Fruit fly (Drosophila melanogaster) whole organism, wandering third instar larva: ENCODE data around the gene CG1847.

Source experiments
- CG32264 ChIP-seq: fragments of 200-800 bp; sonication (Bioruptor generic); optimal IDR thresholded peaks from 2 replicates; lab custom pipeline; 2016; ENCODE audit warnings: missing biosample characterization, missing genetic modification characterization
- Hr78 ChIP-seq: fragments of >200 bp; optimal IDR thresholded peaks from 2 replicates; lab custom pipeline; 2017; ENCODE audit warnings: missing biosample characterization, missing genetic modification characterization
- Mio ChIP-seq: sonication (Bioruptor generic); optimal IDR thresholded peaks from 2 replicates; lab custom pipeline; 2016; ENCODE audit warnings: missing biosample characterization, missing genetic modification characterization
- Myc ChIP-seq: fragments of >200 bp; optimal IDR thresholded peaks from 2 replicates; lab custom pipeline; 2017
- OdsH ChIP-seq: fragments of 200-800 bp; sonication (Bioruptor generic); optimal IDR thresholded peaks from 2 replicates; lab custom pipeline; 2016; ENCODE audit warnings: missing biosample characterization, mild to moderate bottlenecking, missing genetic modification characterization
- Sp1 ChIP-seq: fragments of 200-800 bp; sonication (Bioruptor generic); optimal IDR thresholded peaks from 3 replicates; lab custom pipeline; 2019; ENCODE audit warnings: missing biosample characterization, mild to moderate bottlenecking, missing genetic modification characterization, moderate library complexity
- Vsx2 ChIP-seq: fragments of 200-300, 225-300 bp; sonication (Bioruptor generic); optimal IDR thresholded peaks from 2 replicates; lab custom pipeline; 2018; ENCODE audit warnings: missing biosample characterization, missing genetic modification characterization; ENCODE audit not compliant: partially characterized antibody
- brk ChIP-seq: fragments of 200-800 bp; sonication (Bioruptor generic); optimal IDR thresholded peaks from 2 replicates; lab custom pipeline; 2016; ENCODE audit warnings: missing biosample characterization, mild to moderate bottlenecking, missing genetic modification characterization
- foxo ChIP-seq, 2 experiments: fragments of 200-800 bp; sonication (Bioruptor generic); optimal IDR thresholded peaks; 2 replicates in 1 of 2; 3 replicates in 1 of 2; lab custom pipeline; 2016 to 2017; ENCODE audit warnings: missing biosample characterization in 2 of 2, missing genetic modification characterization in 2 of 2
- fru ChIP-seq: fragments of 200-800 bp; sonication (Bioruptor generic); optimal IDR thresholded peaks from 3 replicates; lab custom pipeline; 2016; ENCODE audit warnings: missing biosample characterization, mild to moderate bottlenecking, missing genetic modification characterization
- h ChIP-seq: fragments of 200-800 bp; sonication (Bioruptor generic); optimal IDR thresholded peaks from 3 replicates; lab custom pipeline; 2016; ENCODE audit warnings: missing biosample characterization, mild to moderate bottlenecking, missing genetic modification characterization
- lola ChIP-seq: fragments of >200 bp; optimal IDR thresholded peaks from 2 replicates; lab custom pipeline; 2017; ENCODE audit warnings: missing biosample characterization, missing genetic modification characterization
- psq ChIP-seq: fragments of 200-800 bp; sonication (Bioruptor generic); optimal IDR thresholded peaks from 3 replicates; lab custom pipeline; 2017; ENCODE audit warnings: missing biosample characterization, mild to moderate bottlenecking, missing genetic modification characterization, moderate library complexity
- woc ChIP-seq: sonication (Bioruptor generic); optimal IDR thresholded peaks from 2 replicates; lab custom pipeline; 2016; ENCODE audit warnings: missing biosample characterization, mild to moderate bottlenecking, missing genetic modification characterization

DNA sequence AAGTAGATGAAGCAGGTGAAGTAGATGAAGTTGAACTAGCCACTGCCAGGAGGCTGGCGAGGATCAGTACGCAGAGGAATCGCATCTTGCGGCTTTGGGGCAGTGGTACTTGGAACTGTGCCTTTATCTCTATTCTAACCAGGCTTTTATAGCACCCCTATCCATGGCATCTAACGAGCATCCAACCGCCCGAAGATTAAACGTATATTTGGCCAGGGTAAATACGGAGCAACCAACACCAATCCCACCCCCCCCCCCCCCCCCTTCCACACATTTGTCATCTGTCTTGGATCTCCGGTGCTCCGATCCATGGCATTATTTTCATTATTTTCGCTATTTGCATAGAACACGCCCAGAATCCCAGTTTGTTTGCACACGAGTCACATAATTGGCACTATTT lies 31.0 kb upstream of the CG1847 start, which contains the start of gene CG15741:
- TF ChIP-seq h (GFP tag; lab: Kevin White, UChicago) (no peak), brk (GFP tag; lab: Kevin White, UChicago) (no peak), woc (GFP tag; lab: Kevin White, UChicago) (no peak), Mio (GFP tag; lab: Kevin White, UChicago) (no peak), Hr78 (GFP tag; lab: Kevin White, UChicago) (no peak), fru (no peak), OdsH (GFP tag; lab: Kevin White, UChicago) (no peak), Vsx2 (GFP tag; lab: Kevin White, UChicago) (no peak), CG32264 (GFP tag; lab: Kevin White, UChicago) (no peak), psq (GFP tag; lab: Kevin White, UChicago) (no peak), Myc (lab: Kevin White, UChicago) (no peak), lola (GFP tag; lab: Kevin White, UChicago) (no peak), Sp1 (no peak), foxo (GFP tag; optimal IDR thresholded peaks at IDR 0.05; lab: Kevin White, UChicago) (no peak)
